Worm (Caenorhabditis elegans): ENCODE data around the gene elo-2.

elo-2 gene

ce11 chrIV:17432223-17432826, 34.9 kb downstream of the elo-2 start:
- no peak for TF ChIP-seq ceh-13 (GFP tag; optimal IDR thresholded peaks at IDR 0.05)
- TF ChIP-seq tbx-11 (GFP tag; IDR thresholded peaks at IDR 0.05) = no peak
- no peak for TF ChIP-seq ama-1 (optimal IDR thresholded peaks at IDR 0.05)
- no peak for TF ChIP-seq aly-1 (tag; optimal IDR thresholded peaks at IDR 0.05)
- no peak for TF ChIP-seq F13C5.2 (tag; optimal IDR thresholded peaks at IDR 0.05)
- TF ChIP-seq hmg-4 (GFP tag; optimal IDR thresholded peaks at IDR 0.05) = no peak
- TF ChIP-seq hnd-1 (tag; optimal IDR thresholded peaks at IDR 0.05) = no peak
- TF ChIP-seq pes-1 (GFP tag; IDR thresholded peaks at IDR 0.05) = no peak
- TF ChIP-seq scrt-1 (GFP tag; IDR thresholded peaks at IDR 0.05) = no peak
- TF ChIP-seq flt-1 (GFP tag; IDR thresholded peaks at IDR 0.05) = no peak
- TF ChIP-seq tra-4 (tag; optimal IDR thresholded peaks at IDR 0.05) = no peak
- no peak for TF ChIP-seq ceh-36 (tag; optimal IDR thresholded peaks at IDR 0.05)
- no peak for TF ChIP-seq hmbx-1 (tag; optimal IDR thresholded peaks at IDR 0.05)
- TF ChIP-seq tbx-37 (GFP tag; conservative IDR thresholded peaks at IDR 0.05) = no peak
- TF ChIP-seq B0310.2 (tag; optimal IDR thresholded peaks at IDR 0.05) = no peak
- no peak for TF ChIP-seq sea-1 (GFP tag; conservative IDR thresholded peaks at IDR 0.05)
- TF ChIP-seq ets-7 (tag; optimal IDR thresholded peaks at IDR 0.05) = no peak

ce11 chrIV:17431287-17431686, 35.9 kb downstream of the elo-2 start, which contains the start of gene lact-6:
TSS of gene lact-6 (minus strand) at chrIV:17431387.
- TF ChIP-seq ceh-13 (GFP tag; optimal IDR thresholded peaks at IDR 0.05) (no peak), ets-7 (tag; optimal IDR thresholded peaks at IDR 0.05) (no peak), aly-1 (tag; optimal IDR thresholded peaks at IDR 0.05) (no peak), tra-4 (tag; optimal IDR thresholded peaks at IDR 0.05) (no peak), ceh-36 (tag; optimal IDR thresholded peaks at IDR 0.05) (no peak), tbx-11 (GFP tag; IDR thresholded peaks at IDR 0.05) (no peak), hmbx-1 (tag; optimal IDR thresholded peaks at IDR 0.05) (no peak), hmg-4 (GFP tag; optimal IDR thresholded peaks at IDR 0.05) (no peak), hnd-1 (tag; optimal IDR thresholded peaks at IDR 0.05) (no peak), scrt-1 (GFP tag; IDR thresholded peaks at IDR 0.05) (no peak), sea-1 (GFP tag; conservative IDR thresholded peaks at IDR 0.05) (no peak), F13C5.2 (tag; optimal IDR thresholded peaks at IDR 0.05) (no peak), pes-1 (GFP tag; IDR thresholded peaks at IDR 0.05) (no peak)

- TF ChIP-seq sea-1 (GFP tag; conservative IDR thresholded peaks at IDR 0.05) = no peak
- TF ChIP-seq flt-1 (GFP tag; IDR thresholded peaks at IDR 0.05) = no peak
- no peak for TF ChIP-seq ceh-13 (GFP tag; optimal IDR thresholded peaks at IDR 0.05)
Measured at ce11 chrIV:17427423-17427822, 39.8 kb downstream of the elo-2 start, which contains the start of gene C06A12.3. TSS of gene C06A12.3 (plus strand) at chrIV:17427723.

ce11 chrIV:17426970-17427369, 40.2 kb downstream of the elo-2 start:
- TF ChIP-seq ama-1 (optimal IDR thresholded peaks at IDR 0.05) = no peak
- no peak for TF ChIP-seq ceh-36 (tag; optimal IDR thresholded peaks at IDR 0.05)
- no peak for TF ChIP-seq pes-1 (GFP tag; IDR thresholded peaks at IDR 0.05)
- TF ChIP-seq scrt-1 (GFP tag; IDR thresholded peaks at IDR 0.05) = no peak
- TF ChIP-seq tra-4 (tag; optimal IDR thresholded peaks at IDR 0.05) = no peak
- TF ChIP-seq sea-1 (GFP tag; conservative IDR thresholded peaks at IDR 0.05) = no peak
- no peak for TF ChIP-seq tbx-37 (GFP tag; conservative IDR thresholded peaks at IDR 0.05)
- no peak for TF ChIP-seq flt-1 (GFP tag; IDR thresholded peaks at IDR 0.05)
- TF ChIP-seq hmg-4 (GFP tag; optimal IDR thresholded peaks at IDR 0.05) = no peak
- TF ChIP-seq B0310.2 (tag; optimal IDR thresholded peaks at IDR 0.05) = no peak
- no peak for TF ChIP-seq hnd-1 (tag; optimal IDR thresholded peaks at IDR 0.05)
- no peak for TF ChIP-seq hmbx-1 (tag; optimal IDR thresholded peaks at IDR 0.05)
- TF ChIP-seq F13C5.2 (tag; optimal IDR thresholded peaks at IDR 0.05) = no peak
- no peak for TF ChIP-seq tbx-11 (GFP tag; IDR thresholded peaks at IDR 0.05)
- TF ChIP-seq aly-1 (tag; optimal IDR thresholded peaks at IDR 0.05) = no peak
- TF ChIP-seq ets-7 (tag; optimal IDR thresholded peaks at IDR 0.05) = no peak
- TF ChIP-seq ceh-13 (GFP tag; optimal IDR thresholded peaks at IDR 0.05) = no peak

- TF ChIP-seq ets-7 (tag; optimal IDR thresholded peaks at IDR 0.05) (no peak), tra-4 (tag; optimal IDR thresholded peaks at IDR 0.05) (no peak), sea-1 (GFP tag; conservative IDR thresholded peaks at IDR 0.05) (no peak), tbx-11 (GFP tag; IDR thresholded peaks at IDR 0.05) (no peak), ceh-13 (GFP tag; optimal IDR thresholded peaks at IDR 0.05) (no peak), flt-1 (GFP tag; IDR thresholded peaks at IDR 0.05) (no peak), F13C5.2 (tag; optimal IDR thresholded peaks at IDR 0.05) (no peak), aly-1 (tag; optimal IDR thresholded peaks at IDR 0.05) (no peak)
Measured at ce11 chrIV:17417723-17418122, 49.5 kb downstream of the elo-2 start, which contains the start of gene npr-26. TSS of gene npr-26 (minus strand) at chrIV:17417823.

Measured in whole organism, early embryonic.